Fruit fly (Drosophila melanogaster): ENCODE measurements around the gene CG7857.

CG7857 gene

dm6 chr3L:15543049-15543448 is 38.4 kb upstream of the CG7857 start:
- no peak for TF ChIP-seq fd96Ca (GFP tag; IDR thresholded peaks at IDR 0.05)
- no peak for TF ChIP-seq CG17806 (tag; optimal IDR thresholded peaks at IDR 0.05)
- TF ChIP-seq CG4496 (GFP tag; IDR thresholded peaks at IDR 0.05) = 0 out of 3 replicates have a peak, but pooled peaks have one; percentile 2
- TF ChIP-seq Pif1B (GFP tag; optimal IDR thresholded peaks at IDR 0.05) = no peak
- TF ChIP-seq CG32121 (GFP tag; IDR thresholded peaks at IDR 0.05) = no peak
- no peak for TF ChIP-seq EcR (GFP tag; optimal IDR thresholded peaks at IDR 0.05)
- TF ChIP-seq Snoo (tag; optimal IDR thresholded peaks at IDR 0.05) = no peak

dm6 chr3L:15541281-15541680 is 36.6 kb upstream of the CG7857 start:
- TF ChIP-seq fd96Ca (GFP tag; IDR thresholded peaks at IDR 0.05) = no peak
- TF ChIP-seq CG14655 (GFP tag; optimal IDR thresholded peaks at IDR 0.05) = no peak
- TF ChIP-seq Ets98B (GFP tag; IDR thresholded peaks at IDR 0.05) = no peak
- no peak for TF ChIP-seq D1 (tag; optimal IDR thresholded peaks at IDR 0.05)
- no peak for TF ChIP-seq CG17806 (tag; optimal IDR thresholded peaks at IDR 0.05)
- no peak for TF ChIP-seq CG10348 (GFP tag; IDR thresholded peaks at IDR 0.05)
- no peak for TF ChIP-seq EcR (GFP tag; optimal IDR thresholded peaks at IDR 0.05)
- TF ChIP-seq Pif1A (GFP tag; optimal IDR thresholded peaks at IDR 0.05) = no peak
- TF ChIP-seq CG32121 (GFP tag; IDR thresholded peaks at IDR 0.05) = no peak
- TF ChIP-seq Pif1B (GFP tag; optimal IDR thresholded peaks at IDR 0.05) = no peak
- TF ChIP-seq rn (GFP tag; IDR thresholded peaks at IDR 0.05) = no peak
- TF ChIP-seq CG12605 (GFP tag; IDR thresholded peaks at IDR 0.05) = no peak
- no peak for TF ChIP-seq Snoo (tag; optimal IDR thresholded peaks at IDR 0.05)
- TF ChIP-seq CG15710 (tag; optimal IDR thresholded peaks at IDR 0.05) = no peak
- no peak for TF ChIP-seq CG8301 (tag; optimal IDR thresholded peaks at IDR 0.05)

DNA sequence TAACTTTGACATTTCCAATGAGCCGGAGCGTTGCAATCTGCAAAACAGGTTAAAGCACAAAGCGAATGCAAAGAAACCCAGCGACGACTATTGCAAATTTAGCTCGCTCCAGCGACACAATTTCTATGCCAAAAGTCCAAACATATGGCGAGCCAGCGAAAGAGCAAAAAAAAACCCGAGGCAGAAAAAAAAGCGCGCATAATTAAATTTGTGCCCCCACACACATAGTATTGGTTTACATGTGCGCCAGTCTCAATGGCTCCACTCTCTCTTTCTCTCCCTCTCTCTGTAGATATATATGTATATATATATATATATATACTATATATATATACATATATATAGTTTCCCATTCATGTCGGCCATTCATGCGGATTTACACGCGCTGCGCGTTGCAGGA is 36.0 kb upstream of the CG7857 start:
- TF ChIP-seq CG14655 (GFP tag; optimal IDR thresholded peaks at IDR 0.05) (peak; percentile 1), CG9948 (tag; optimal IDR thresholded peaks at IDR 0.05) (no peak), CG12605 (GFP tag; IDR thresholded peaks at IDR 0.05) (0 out of 2 replicates have a peak, but pooled peaks have one; percentile 8)

dm6 chr3L:15539903-15540409 is 35.3 kb upstream of the CG7857 start:
- TF ChIP-seq CG13204 (GFP tag; optimal IDR thresholded peaks at IDR 0.05) = no peak
- no peak for TF ChIP-seq CG12605 (GFP tag; IDR thresholded peaks at IDR 0.05)
- no peak for TF ChIP-seq CG17806 (tag; optimal IDR thresholded peaks at IDR 0.05)
- no peak for TF ChIP-seq CG8159 (tag; optimal IDR thresholded peaks at IDR 0.05)
- no peak for TF ChIP-seq Ets98B (GFP tag; IDR thresholded peaks at IDR 0.05)
- TF ChIP-seq CG32121 (GFP tag; IDR thresholded peaks at IDR 0.05) = no peak

DNA sequence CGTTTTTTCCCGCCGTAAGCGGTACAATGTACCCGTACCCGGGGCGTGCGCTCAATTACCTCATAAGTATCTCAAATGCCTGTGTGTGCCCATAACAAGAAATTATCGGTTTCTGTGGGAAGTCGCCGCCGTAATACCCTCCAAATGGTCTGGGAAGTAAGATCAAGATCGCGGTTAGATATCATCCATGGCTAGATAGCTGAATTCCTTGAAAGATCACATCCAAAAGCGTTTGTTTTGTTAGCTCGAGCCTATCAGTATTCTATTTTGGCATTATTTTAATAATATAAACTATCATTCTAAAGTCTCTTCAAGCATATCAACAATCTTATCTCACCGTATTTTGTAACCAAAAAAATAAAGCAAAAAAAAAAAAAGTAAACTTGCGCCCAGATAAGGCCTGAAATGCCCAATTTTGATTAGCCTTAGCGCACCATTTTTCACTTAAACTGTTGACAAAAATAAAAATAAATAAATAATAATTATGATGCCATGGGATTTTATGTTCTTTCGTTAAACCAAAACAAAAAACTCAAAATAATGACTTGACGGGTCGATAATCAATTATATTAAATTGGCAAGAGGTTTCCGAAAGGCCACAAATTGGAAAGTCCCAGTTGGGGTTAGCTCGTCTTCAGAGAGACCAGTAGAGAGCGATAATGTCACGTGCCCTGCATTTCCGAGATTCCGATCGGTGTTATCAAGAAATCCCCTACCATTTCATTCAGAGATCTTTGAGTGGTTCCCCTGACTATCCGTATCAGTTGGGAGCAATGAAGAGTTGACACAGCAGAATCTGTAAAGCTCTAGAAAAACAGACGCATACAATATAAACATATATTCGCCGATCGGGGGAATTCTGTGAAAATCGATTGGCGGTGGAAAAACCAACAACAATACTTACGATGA is 34.1 kb upstream of the CG7857 start:
- TF ChIP-seq CG34367 (tag; optimal IDR thresholded peaks at IDR 0.05) (no peak), gl (tag; optimal IDR thresholded peaks at IDR 0.05) (no peak), CG32121 (GFP tag; IDR thresholded peaks at IDR 0.05) (no peak), rn (GFP tag; IDR thresholded peaks at IDR 0.05) (no peak), CG15710 (tag; optimal IDR thresholded peaks at IDR 0.05) (no peak), Ets98B (GFP tag; IDR thresholded peaks at IDR 0.05) (no peak), CG12605 (GFP tag; IDR thresholded peaks at IDR 0.05) (no peak), CG14655 (GFP tag; optimal IDR thresholded peaks at IDR 0.05) (peak; percentile 6), Pif1A (GFP tag; optimal IDR thresholded peaks at IDR 0.05) (no peak), CG13204 (GFP tag; optimal IDR thresholded peaks at IDR 0.05) (no peak), CG10348 (GFP tag; IDR thresholded peaks at IDR 0.05) (no peak), CG8159 (tag; optimal IDR thresholded peaks at IDR 0.05) (no peak), CG9948 (tag; optimal IDR thresholded peaks at IDR 0.05) (no peak), Snoo (tag; optimal IDR thresholded peaks at IDR 0.05) (no peak), CG4496 (GFP tag; IDR thresholded peaks at IDR 0.05) (no peak), Pif1B (GFP tag; optimal IDR thresholded peaks at IDR 0.05) (no peak), CG17806 (tag; optimal IDR thresholded peaks at IDR 0.05) (no peak), fd96Ca (GFP tag; IDR thresholded peaks at IDR 0.05) (0 out of 3 replicates have a peak, but pooled peaks have one; percentile 3), CG8301 (tag; optimal IDR thresholded peaks at IDR 0.05) (no peak), EcR (GFP tag; optimal IDR thresholded peaks at IDR 0.05) (peak; percentile 32), D1 (tag; optimal IDR thresholded peaks at IDR 0.05) (no peak)

- TF ChIP-seq CG14655 (GFP tag; optimal IDR thresholded peaks at IDR 0.05) = peak; percentile 83
- TF ChIP-seq CG17806 (tag; optimal IDR thresholded peaks at IDR 0.05) = peak; percentile 66
- TF ChIP-seq CG8301 (tag; optimal IDR thresholded peaks at IDR 0.05) = peak; percentile 73
- TF ChIP-seq EcR (GFP tag; optimal IDR thresholded peaks at IDR 0.05) = peak; percentile 37
- TF ChIP-seq CG34367 (tag; optimal IDR thresholded peaks at IDR 0.05) = peak; percentile 58
- TF ChIP-seq CG10348 (GFP tag; IDR thresholded peaks at IDR 0.05) = no peak
- TF ChIP-seq D1 (tag; optimal IDR thresholded peaks at IDR 0.05) = peak; percentile 60
- peak; percentile 80 for TF ChIP-seq CG8159 (tag; optimal IDR thresholded peaks at IDR 0.05)
- TF ChIP-seq CG12605 (GFP tag; IDR thresholded peaks at IDR 0.05) = peak; percentile 9; the same call in 1 of the 2 replicates
- peak; percentile 73 for TF ChIP-seq Pif1A (GFP tag; optimal IDR thresholded peaks at IDR 0.05)
- TF ChIP-seq rn (GFP tag; IDR thresholded peaks at IDR 0.05) = no peak
- peak; percentile 18 for TF ChIP-seq Snoo (tag; optimal IDR thresholded peaks at IDR 0.05)
- TF ChIP-seq CG4496 (GFP tag; IDR thresholded peaks at IDR 0.05) = no peak; the same call in 1 of the 3 replicates
- TF ChIP-seq Pif1B (GFP tag; optimal IDR thresholded peaks at IDR 0.05) = peak; percentile 56
- TF ChIP-seq gl (tag; optimal IDR thresholded peaks at IDR 0.05) = no peak
- TF ChIP-seq fd96Ca (GFP tag; IDR thresholded peaks at IDR 0.05) = no peak; the same call in 2 of the 3 replicates
- no peak for TF ChIP-seq CG13204 (GFP tag; optimal IDR thresholded peaks at IDR 0.05)
- TF ChIP-seq CG32121 (GFP tag; IDR thresholded peaks at IDR 0.05) = peak; percentile 75
- peak; percentile 72 for TF ChIP-seq CG15710 (tag; optimal IDR thresholded peaks at IDR 0.05)
- TF ChIP-seq CG9948 (tag; optimal IDR thresholded peaks at IDR 0.05) = peak; percentile 71
- no peak; the same call in 1 of the 2 replicates for TF ChIP-seq Ets98B (GFP tag; IDR thresholded peaks at IDR 0.05)
Measured at dm6 chr3L:15537916-15538581, 33.4 kb upstream of the CG7857 start.
